Worm (Caenorhabditis elegans) whole organism, L2 larva: ENCODE results near the gene K02E7.1.

Experiments used
- C34F6.9 ChIP-seq: fragments of 150-350 bp; optimal IDR thresholded peaks from 2 replicates; lab custom pipeline; 2014; ENCODE audit warnings: missing biosample characterization, missing genetic modification characterization
- F13H6.1 ChIP-seq: sonication (generic microtip); optimal IDR thresholded peaks from 2 replicates; lab custom pipeline; 2016; ENCODE audit warnings: missing genetic modification characterization, missing compliant biosample characterization
- ceh-16 ChIP-seq: fragments of 150-350 bp; optimal IDR thresholded peaks from 2 replicates; lab custom pipeline; 2014; ENCODE audit warnings: missing biosample characterization, missing genetic modification characterization
- egl-27 ChIP-seq: sonication (generic microtip); optimal IDR thresholded peaks from 3 replicates; lab custom pipeline; 2017; ENCODE audit warnings: missing biosample characterization, missing genetic modification reagents, missing genetic modification characterization
- elt-1 ChIP-seq: fragments of 150-350 bp; optimal IDR thresholded peaks from 2 replicates; lab custom pipeline; 2014; ENCODE audit warnings: missing biosample characterization, missing genetic modification characterization
- fos-1 ChIP-seq: fragments of 150-350 bp; optimal IDR thresholded peaks from 2 replicates; lab custom pipeline; 2014; ENCODE audit warnings: missing biosample characterization, missing genetic modification characterization
- nhr-11 ChIP-seq: fragments of 150-350 bp; optimal IDR thresholded peaks from 2 replicates; lab custom pipeline; 2014; ENCODE audit warnings: missing biosample characterization, missing genetic modification characterization
- nhr-23 ChIP-seq: fragments of 150-350 bp; optimal IDR thresholded peaks from 2 replicates; lab custom pipeline; 2014; ENCODE audit warnings: missing biosample characterization, missing genetic modification reagents, missing genetic modification characterization
- nhr-77 ChIP-seq: fragments of 150-350 bp; optimal IDR thresholded peaks from 2 replicates; lab custom pipeline; 2014; ENCODE audit warnings: missing biosample characterization, missing genetic modification characterization

DNA sequence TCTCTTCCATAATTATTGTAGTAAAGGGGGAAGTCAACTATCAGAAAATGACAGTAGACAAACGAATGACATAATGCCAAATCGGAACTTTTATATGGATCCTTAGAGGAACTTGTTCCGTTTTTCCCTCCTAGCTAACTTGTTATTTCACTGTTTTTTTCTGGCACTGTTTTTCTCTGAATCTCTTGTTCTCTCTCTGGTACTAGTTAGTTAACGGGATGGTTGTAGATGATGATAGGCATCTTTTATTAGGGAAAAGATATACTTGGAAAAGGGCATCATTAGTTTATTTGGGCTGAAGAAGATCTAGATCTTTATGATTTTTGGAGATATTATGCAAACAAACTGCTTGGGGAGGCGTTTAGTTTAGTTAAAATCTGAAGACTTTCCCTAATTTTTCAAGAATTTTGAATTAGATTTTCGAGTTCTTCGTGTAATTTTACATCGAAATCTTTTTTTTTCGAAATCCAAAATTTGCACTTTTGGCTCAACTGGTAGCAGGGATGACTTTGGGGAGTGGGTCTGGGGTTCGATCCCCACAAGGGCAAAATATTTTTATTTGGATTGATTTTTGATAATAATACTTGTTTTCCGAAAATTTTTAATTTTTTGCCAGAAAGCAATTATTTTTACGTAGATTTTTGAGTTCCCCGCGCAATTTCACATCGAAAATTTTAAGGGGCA, 24.1 kb downstream of the K02E7.1 start, which contains the start of gene col-40:
- TF ChIP-seq nhr-23 (no peak), nhr-11 (tag; lab: Kevin White, UChicago) (no peak), egl-27 (tag; lab: Kevin White, UChicago) (no peak), elt-1 (tag; lab: Kevin White, UChicago) (no peak), F13H6.1 (tag; lab: Kevin White, UChicago) (no peak), nhr-77 (no peak), C34F6.9 (no peak), ceh-16 (tag; lab: Kevin White, UChicago) (no peak), fos-1 (tag; lab: Kevin White, UChicago) (no peak)
